Worm (Caenorhabditis elegans): ENCODE results near the gene nfi-1.

- no peak for TF ChIP-seq ama-1 (optimal IDR thresholded peaks at IDR 0.05)
- TF ChIP-seq hmg-4 (GFP tag; optimal IDR thresholded peaks at IDR 0.05) = no peak
- TF ChIP-seq F13C5.2 (tag; optimal IDR thresholded peaks at IDR 0.05) = no peak
- TF ChIP-seq hmbx-1 (tag; optimal IDR thresholded peaks at IDR 0.05) = no peak
- no peak for TF ChIP-seq flt-1 (GFP tag; IDR thresholded peaks at IDR 0.05)
- no peak for TF ChIP-seq aly-1 (tag; optimal IDR thresholded peaks at IDR 0.05)
Measured at ce11 chrII:7493599-7493998, 44.4 kb upstream of the nfi-1 start, which contains the start of gene nas-23.
